Fruit fly (Drosophila melanogaster) whole organism, wandering third instar larva: Measurements from ENCODE around the gene Tpt.
A peak's percentile ranks its signal among the peaks of the same experiment; 100 is the strongest.

Experiments
- Abd-B ChIP-seq: fragments of >200 bp; optimal IDR thresholded peaks from 2 replicates; lab custom pipeline; 2017; ENCODE audit warnings: missing biosample characterization, missing genetic modification characterization
- CG32264 ChIP-seq: fragments of 200-800 bp; sonication (Bioruptor generic); optimal IDR thresholded peaks from 2 replicates; lab custom pipeline; 2016; ENCODE audit warnings: missing biosample characterization, missing genetic modification characterization
- CG9705 ChIP-seq: fragments of 200-800 bp; sonication (Bioruptor generic); optimal IDR thresholded peaks from 2 replicates; lab custom pipeline; 2018; ENCODE audit warnings: missing biosample characterization, mild to moderate bottlenecking, missing genetic modification characterization
- CrebA ChIP-seq: fragments of 200-800 bp; sonication (Bioruptor generic); optimal IDR thresholded peaks from 2 replicates; lab custom pipeline; 2016; ENCODE audit warnings: missing biosample characterization, mild to moderate bottlenecking, missing genetic modification characterization, borderline replicate concordance
- Dfd ChIP-seq: fragments of >200 bp; optimal IDR thresholded peaks from 2 replicates; lab custom pipeline; 2017; ENCODE audit warnings: missing biosample characterization, missing genetic modification characterization
- Dif ChIP-seq: fragments of 200-275, 200-300 bp; sonication (Bioruptor generic); optimal IDR thresholded peaks from 2 replicates; lab custom pipeline; 2018; ENCODE audit warnings: missing biosample characterization, missing genetic modification characterization; ENCODE audit not compliant: partially characterized antibody
- GATAd ChIP-seq: sonication (Bioruptor generic); optimal IDR thresholded peaks from 2 replicates; lab custom pipeline; 2016; ENCODE audit warnings: missing biosample characterization, missing genetic modification characterization
- HLH106 ChIP-seq: fragments of 200-800 bp; optimal IDR thresholded peaks from 3 replicates; lab custom pipeline; 2019; ENCODE audit warnings: missing biosample characterization, mild to moderate bottlenecking, missing genetic modification characterization, moderate library complexity
- Hnf4 ChIP-seq: fragments of 200-800 bp; sonication (Bioruptor generic); optimal IDR thresholded peaks from 2 replicates; lab custom pipeline; 2016; ENCODE audit warnings: missing biosample characterization, mild to moderate bottlenecking, missing genetic modification characterization
- Hr78 ChIP-seq: fragments of >200 bp; optimal IDR thresholded peaks from 2 replicates; lab custom pipeline; 2017; ENCODE audit warnings: missing biosample characterization, missing genetic modification characterization
- Hr83 ChIP-seq: fragments of 200-300 bp; sonication (Bioruptor generic); optimal IDR thresholded peaks from 2 replicates; lab custom pipeline; 2016; ENCODE audit warnings: missing biosample characterization, mild to moderate bottlenecking, missing genetic modification characterization, moderate library complexity; ENCODE audit not compliant: poor library complexity, severe bottlenecking
- Jra ChIP-seq: sonication (Bioruptor generic); optimal IDR thresholded peaks from 2 replicates; lab custom pipeline; 2016; ENCODE audit warnings: missing biosample characterization, missing genetic modification characterization
- Mio ChIP-seq: sonication (Bioruptor generic); optimal IDR thresholded peaks from 2 replicates; lab custom pipeline; 2016; ENCODE audit warnings: missing biosample characterization, missing genetic modification characterization
- Myc ChIP-seq: fragments of >200 bp; optimal IDR thresholded peaks from 2 replicates; lab custom pipeline; 2017
- N ChIP-seq: fragments of >200 bp; optimal IDR thresholded peaks from 2 replicates; lab custom pipeline; 2018; ENCODE audit warnings: missing biosample characterization, missing external identifiers, missing genetic modification characterization
- OdsH ChIP-seq: fragments of 200-800 bp; sonication (Bioruptor generic); optimal IDR thresholded peaks from 2 replicates; lab custom pipeline; 2016; ENCODE audit warnings: missing biosample characterization, mild to moderate bottlenecking, missing genetic modification characterization
- Rel ChIP-seq, 2 experiments: fragments of 200-800 bp; sonication (Bioruptor generic) in 1 of 2; optimal IDR thresholded peaks; 2 replicates in 1 of 2; 3 replicates in 1 of 2; lab custom pipeline; 2016 to 2019; ENCODE audit warnings: mild to moderate bottlenecking in 2 of 2, missing biosample characterization in 2 of 2, missing genetic modification characterization in 2 of 2, moderate library complexity in 1 of 2
- Sp1 ChIP-seq: fragments of 200-800 bp; sonication (Bioruptor generic); optimal IDR thresholded peaks from 3 replicates; lab custom pipeline; 2019; ENCODE audit warnings: missing biosample characterization, mild to moderate bottlenecking, missing genetic modification characterization, moderate library complexity
- Vsx2 ChIP-seq: fragments of 200-300, 225-300 bp; sonication (Bioruptor generic); optimal IDR thresholded peaks from 2 replicates; lab custom pipeline; 2018; ENCODE audit warnings: missing biosample characterization, missing genetic modification characterization; ENCODE audit not compliant: partially characterized antibody
- br ChIP-seq: fragments of 200-800 bp; sonication (Bioruptor generic); optimal IDR thresholded peaks from 2 replicates; lab custom pipeline; 2016; ENCODE audit warnings: missing biosample characterization, missing genetic modification characterization
- brk ChIP-seq: fragments of 200-800 bp; sonication (Bioruptor generic); optimal IDR thresholded peaks from 2 replicates; lab custom pipeline; 2016; ENCODE audit warnings: missing biosample characterization, mild to moderate bottlenecking, missing genetic modification characterization
- dl ChIP-seq, 2 experiments: fragments of 175-275, 200-275 bp in 1 of 2; fragments of 200-275 bp in 1 of 2; sonication (Bioruptor generic); optimal IDR thresholded peaks; lab custom pipeline; 2018; ENCODE audit warnings: mild to moderate bottlenecking in 2 of 2, missing biosample characterization in 2 of 2, missing genetic modification characterization in 2 of 2, moderate library complexity in 2 of 2; ENCODE audit not compliant: partially characterized antibody in 2 of 2, insufficient read depth in 1 of 2
- dmrt93B ChIP-seq: fragments of 200-800 bp; sonication (Bioruptor generic); optimal IDR thresholded peaks from 2 replicates; lab custom pipeline; 2018; ENCODE audit warnings: missing biosample characterization, mild to moderate bottlenecking, missing genetic modification characterization
- dsf ChIP-seq: sonication (Bioruptor generic); optimal IDR thresholded peaks from 2 replicates; lab custom pipeline; 2016; ENCODE audit warnings: missing biosample characterization, missing genetic modification characterization, borderline replicate concordance
- ey ChIP-seq: fragments of 200-800 bp; sonication (Bioruptor generic); optimal IDR thresholded peaks from 2 replicates; lab custom pipeline; 2016; ENCODE audit warnings: missing biosample characterization, missing genetic modification characterization
- foxo ChIP-seq, 2 experiments: fragments of 200-800 bp; sonication (Bioruptor generic); optimal IDR thresholded peaks; 2 replicates in 1 of 2; 3 replicates in 1 of 2; lab custom pipeline; 2016 to 2017; ENCODE audit warnings: missing biosample characterization in 2 of 2, missing genetic modification characterization in 2 of 2
- fru ChIP-seq: fragments of 200-800 bp; sonication (Bioruptor generic); optimal IDR thresholded peaks from 3 replicates; lab custom pipeline; 2016; ENCODE audit warnings: missing biosample characterization, mild to moderate bottlenecking, missing genetic modification characterization
- h ChIP-seq: fragments of 200-800 bp; sonication (Bioruptor generic); optimal IDR thresholded peaks from 3 replicates; lab custom pipeline; 2016; ENCODE audit warnings: missing biosample characterization, mild to moderate bottlenecking, missing genetic modification characterization
- jim ChIP-seq: fragments of 175-275, 200-325 bp; sonication (Bioruptor generic); optimal IDR thresholded peaks from 2 replicates; lab custom pipeline; 2016; ENCODE audit warnings: missing biosample characterization, mild to moderate bottlenecking, missing genetic modification characterization
- lola ChIP-seq: fragments of >200 bp; optimal IDR thresholded peaks from 2 replicates; lab custom pipeline; 2017; ENCODE audit warnings: missing biosample characterization, missing genetic modification characterization
- pan ChIP-seq: fragments of >200 bp; optimal IDR thresholded peaks from 2 replicates; lab custom pipeline; 2017
- psq ChIP-seq: fragments of 200-800 bp; sonication (Bioruptor generic); optimal IDR thresholded peaks from 3 replicates; lab custom pipeline; 2017; ENCODE audit warnings: missing biosample characterization, mild to moderate bottlenecking, missing genetic modification characterization, moderate library complexity
- rgr ChIP-seq: fragments of 200-800 bp; sonication (Bioruptor generic); optimal IDR thresholded peaks from 3 replicates; lab custom pipeline; 2016; ENCODE audit warnings: missing biosample characterization, mild to moderate bottlenecking, missing genetic modification characterization
- sage ChIP-seq: fragments of 200-800 bp; sonication (Bioruptor generic); optimal IDR thresholded peaks from 2 replicates; lab custom pipeline; 2016; ENCODE audit warnings: missing biosample characterization, mild to moderate bottlenecking, missing genetic modification characterization
- sv ChIP-seq: fragments of 200-800 bp; sonication (Bioruptor generic); optimal IDR thresholded peaks from 3 replicates; lab custom pipeline; 2016; ENCODE audit warnings: missing biosample characterization, missing genetic modification characterization
- tai ChIP-seq: sonication (Bioruptor generic); optimal IDR thresholded peaks from 2 replicates; lab custom pipeline; 2016; ENCODE audit warnings: missing biosample characterization, missing genetic modification characterization
- usp ChIP-seq: fragments of >200 bp; optimal IDR thresholded peaks from 2 replicates; lab custom pipeline; 2017; ENCODE audit warnings: missing biosample characterization, missing genetic modification characterization
- woc ChIP-seq: sonication (Bioruptor generic); optimal IDR thresholded peaks from 2 replicates; lab custom pipeline; 2016; ENCODE audit warnings: missing biosample characterization, mild to moderate bottlenecking, missing genetic modification characterization

The Tpt gene

dm6 chr3L:8360643-8361110, 44.4 kb downstream of the Tpt start, which contains the start of gene Idh:
Gene Idh (minus strand): TSS chr3L:8360906.
- TF ChIP-seq psq (peak; percentile 66), Mio (GFP tag; lab: Kevin White, UChicago) (no peak), dmrt93B (GFP tag; lab: Kevin White, UChicago) (no peak), Dif (GFP tag; lab: Kevin White, UChicago) (peak; percentile 86), foxo (GFP tag; optimal IDR thresholded peaks at IDR 0.05; lab: Kevin White, UChicago) (peak in 1 of 2 experiments; percentile 35), usp (GFP tag; lab: Kevin White, UChicago) (no peak), woc (GFP tag; lab: Kevin White, UChicago) (no peak), Sp1 (peak; percentile 60), Abd-B (no peak), pan (no peak), HLH106 (peak; percentile 17), OdsH (GFP tag; lab: Kevin White, UChicago) (peak; percentile 29), Rel (GFP tag; optimal IDR thresholded peaks at IDR 0.05; lab: Kevin White, UChicago) (no peak), Rel (tag; optimal IDR thresholded peaks at IDR 0.05; lab: Kevin White, UChicago) (peak; percentile 22), Dfd (GFP tag; lab: Kevin White, UChicago) (no peak), sv (GFP tag; lab: Kevin White, UChicago) (no peak), fru (peak; percentile 65), dl (GFP tag; optimal IDR thresholded peaks at IDR 0.05; lab: Kevin White, UChicago; ENCODE audit: insufficient read depth in 1 of 2, partially characterized antibody in 2 of 2) (peak in 1 of 2 experiments; percentile 31), CrebA (GFP tag; lab: Kevin White, UChicago) (peak; percentile 19), lola (GFP tag; lab: Kevin White, UChicago) (no peak), sage (no peak), CG32264 (GFP tag; lab: Kevin White, UChicago) (no peak), CG9705 (GFP tag; lab: Kevin White, UChicago) (no peak), Hr83 (GFP tag; lab: Kevin White, UChicago) (peak; percentile 72), Hr78 (GFP tag; lab: Kevin White, UChicago) (no peak), dsf (GFP tag; lab: Kevin White, UChicago) (no peak), tai (no peak), br (GFP tag; lab: Kevin White, UChicago) (peak; percentile 25), Jra (GFP tag; lab: Kevin White, UChicago) (peak; percentile 76), brk (GFP tag; lab: Kevin White, UChicago) (no peak), rgr (GFP tag; lab: Kevin White, UChicago) (no peak), Hnf4 (GFP tag; lab: Kevin White, UChicago) (peak; percentile 61), h (GFP tag; lab: Kevin White, UChicago) (peak; percentile 87), Myc (lab: Kevin White, UChicago) (no peak), Vsx2 (GFP tag; lab: Kevin White, UChicago) (peak; percentile 92), jim (GFP tag; lab: Kevin White, UChicago) (peak; percentile 46), GATAd (no peak), ey (GFP tag; lab: Kevin White, UChicago) (no peak), N (GFP tag; lab: Kevin White, UChicago) (no peak)

dm6 chr3L:8360063-8360642, 44.9 kb downstream of the Tpt start:
- TF ChIP-seq brk (GFP tag; lab: Kevin White, UChicago) (no peak), jim (GFP tag; lab: Kevin White, UChicago) (peak; percentile 56), sv (GFP tag; lab: Kevin White, UChicago) (no peak), Rel (GFP tag; optimal IDR thresholded peaks at IDR 0.05; lab: Kevin White, UChicago) (no peak), Rel (tag; optimal IDR thresholded peaks at IDR 0.05; lab: Kevin White, UChicago) (no peak), Dif (GFP tag; lab: Kevin White, UChicago) (peak; percentile 22), ey (GFP tag; lab: Kevin White, UChicago) (no peak), h (GFP tag; lab: Kevin White, UChicago) (no peak)
- TF ChIP-seq, all 38 proteins: peak for 2
